Worm (Caenorhabditis elegans) whole organism, young adult: ENCODE data around the gene C27D8.2.

Source experiments
- B0336.3 ChIP-seq: fragments of 200-800 bp; sonication (Bioruptor generic); IDR thresholded peaks from 2 replicates; pipeline ENCODE4 v1.3.6; 2022; ENCODE audit warnings: missing genetic modification characterization, missing compliant biosample characterization
- D2030.7 ChIP-seq: fragments of 200-800 bp; sonication (Bioruptor generic); IDR thresholded peaks from 2 replicates; pipeline ENCODE4 v1.3.6; 2022; ENCODE audit warnings: missing genetic modification reagents, missing genetic modification characterization, missing compliant biosample characterization
- F52B5.7 ChIP-seq: sonication (generic microtip); optimal IDR thresholded peaks from 2 replicates; lab custom pipeline; 2016; ENCODE audit warnings: mild to moderate bottlenecking, missing genetic modification characterization, missing compliant biosample characterization
- F55B11.4 ChIP-seq: sonication (generic microtip); optimal IDR thresholded peaks from 2 replicates; lab custom pipeline; 2016; ENCODE audit warnings: missing compliant biosample characterization, missing genetic modification characterization, borderline replicate concordance; ENCODE audit not compliant: insufficient read depth
- K11D2.4 ChIP-seq: fragments of 200-800 bp; sonication (Bioruptor generic); IDR thresholded peaks from 2 replicates; pipeline ENCODE4 v1.3.6; 2022; ENCODE audit warnings: missing genetic modification reagents, missing genetic modification characterization, missing compliant biosample characterization
- T07F8.4 ChIP-seq: sonication (generic microtip); optimal IDR thresholded peaks from 2 replicates; lab custom pipeline; 2016; ENCODE audit warnings: mild to moderate bottlenecking, missing genetic modification characterization, moderate library complexity, missing compliant biosample characterization
- ama-1 ChIP-seq, 3 experiments: fragments of 150-350 bp in 1 of 3; sonication (generic microtip) in 2 of 3; optimal IDR thresholded peaks; 2 replicates each; lab custom pipeline; 2014 to 2018; ENCODE audit warnings: missing biosample characterization in 2 of 3, missing genetic modification characterization in 2 of 3, missing genetic modification reagents in 2 of 3
- attf-3 ChIP-seq: fragments of 200-800 bp; sonication (Bioruptor generic); conservative IDR thresholded peaks from 2 replicates; pipeline ENCODE4 v1.3.6; 2022; ENCODE audit warnings: missing genetic modification reagents, missing genetic modification characterization, missing compliant biosample characterization
- ceh-40 ChIP-seq: fragments of 200-800 bp; sonication (Bioruptor generic); IDR thresholded peaks from 2 replicates; pipeline ENCODE4 v1.3.6; 2022; ENCODE audit warnings: missing genetic modification characterization, missing compliant biosample characterization
- dox-1 ChIP-seq: fragments of 200-800 bp; sonication (Bioruptor generic); IDR thresholded peaks from 2 replicates; pipeline ENCODE4 v1.3.6; 2022; ENCODE audit warnings: missing genetic modification reagents, missing genetic modification characterization, missing compliant biosample characterization
- dpff-1 ChIP-seq: sonication (generic microtip); optimal IDR thresholded peaks from 2 replicates; lab custom pipeline; 2017; ENCODE audit warnings: mild to moderate bottlenecking, missing genetic modification characterization, missing compliant biosample characterization
- dpl-1 ChIP-seq: fragments of 150-350 bp; optimal IDR thresholded peaks from 2 replicates; lab custom pipeline; 2014; ENCODE audit warnings: missing biosample characterization, missing genetic modification reagents, missing genetic modification characterization
- efl-1 ChIP-seq: fragments of 150-350 bp; optimal IDR thresholded peaks from 2 replicates; lab custom pipeline; 2014; ENCODE audit warnings: missing biosample characterization, missing genetic modification reagents, missing genetic modification characterization
- egl-18 ChIP-seq: fragments of 200-800 bp; sonication (Bioruptor generic); IDR thresholded peaks from 2 replicates; pipeline ENCODE4 v1.3.6; 2022; ENCODE audit warnings: missing genetic modification reagents, missing genetic modification characterization, missing compliant biosample characterization
- mcd-1 ChIP-seq: fragments of 200-800 bp; sonication (Bioruptor generic); IDR thresholded peaks from 2 replicates; pipeline ENCODE4 v1.3.6; 2022; ENCODE audit warnings: missing genetic modification reagents, missing genetic modification characterization, missing compliant biosample characterization
- nfyb-1 ChIP-seq: fragments of 200-800 bp; sonication (Bioruptor generic); IDR thresholded peaks from 2 replicates; pipeline ENCODE4 v1.3.6; 2022; ENCODE audit warnings: missing genetic modification reagents, missing genetic modification characterization, missing compliant biosample characterization
- nhr-90 ChIP-seq: sonication (generic microtip); optimal IDR thresholded peaks from 2 replicates; lab custom pipeline; 2016; ENCODE audit warnings: missing genotype, mild to moderate bottlenecking, missing genetic modification characterization, missing compliant biosample characterization
- rec-8 ChIP-seq, 2 experiments: sonication (generic microtip); optimal IDR thresholded peaks; 2 replicates each; lab custom pipeline; 2016; ENCODE audit warnings: mild to moderate bottlenecking in 2 of 2, missing genetic modification characterization in 2 of 2, missing genetic modification reagents in 2 of 2, missing genotype in 2 of 2, missing biosample characterization in 1 of 2, missing compliant biosample characterization in 1 of 2, moderate library complexity in 1 of 2
- sea-2 ChIP-seq: fragments of 200-800 bp; sonication (Bioruptor generic); IDR thresholded peaks from 2 replicates; pipeline ENCODE4 v1.3.6; 2022; ENCODE audit warnings: missing genetic modification characterization, missing compliant biosample characterization
- tbp1 ChIP-seq: fragments of 200-800 bp; sonication (Bioruptor generic); optimal IDR thresholded peaks from 2 replicates; lab custom pipeline; 2018; ENCODE audit warnings: mild to moderate bottlenecking, missing genetic modification characterization, missing compliant biosample characterization
- unc-62 ChIP-seq: fragments of 150-350 bp; optimal IDR thresholded peaks from 2 replicates; lab custom pipeline; 2014; ENCODE audit warnings: missing biosample characterization, missing genetic modification reagents, missing genetic modification characterization
- xnd-1 ChIP-seq: sonication (generic microtip); optimal IDR thresholded peaks from 2 replicates; lab custom pipeline; 2016; ENCODE audit warnings: missing genotype, missing genetic modification reagents, missing genetic modification characterization, missing compliant biosample characterization
- zfh-2 ChIP-seq: fragments of 200-800 bp; sonication (Bioruptor generic); conservative IDR thresholded peaks from 2 replicates; pipeline ENCODE4 v1.3.6; 2022; ENCODE audit warnings: missing genetic modification reagents, missing genetic modification characterization, missing compliant biosample characterization
- zim-3 ChIP-seq: sonication (generic microtip); optimal IDR thresholded peaks from 2 replicates; lab custom pipeline; 2017; ENCODE audit warnings: mild to moderate bottlenecking, missing genetic modification characterization, moderate library complexity, missing compliant biosample characterization
- ztf-22 ChIP-seq: fragments of 200-800 bp; sonication (Bioruptor generic); optimal IDR thresholded peaks from 2 replicates; lab custom pipeline; 2018; ENCODE audit warnings: mild to moderate bottlenecking, missing genetic modification characterization, moderate library complexity, missing compliant biosample characterization
- ztf-25 ChIP-seq: fragments of 200-800 bp; sonication (Bioruptor generic); IDR thresholded peaks from 2 replicates; pipeline ENCODE4 v1.3.6; 2022; ENCODE audit warnings: missing genetic modification reagents, missing genetic modification characterization, missing compliant biosample characterization

Gene C27D8.2

DNA sequence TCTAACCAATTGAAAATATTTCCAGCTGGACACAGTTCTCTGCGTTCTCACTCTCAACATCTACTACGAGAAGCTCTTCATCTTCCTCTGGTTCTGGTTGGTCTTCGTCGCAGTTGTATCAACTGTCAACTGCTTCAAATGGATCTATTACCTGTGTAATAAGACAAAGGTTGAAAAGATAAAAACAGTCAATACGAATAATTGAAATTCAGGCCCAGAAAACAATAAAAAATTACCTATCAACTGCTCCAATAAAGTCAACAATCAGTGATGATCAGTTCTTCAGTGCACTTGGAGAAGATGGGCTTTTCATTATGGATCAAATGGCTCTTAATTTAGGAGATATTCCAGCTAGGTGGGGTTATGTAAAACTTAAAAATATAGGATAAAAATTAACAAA is 37.7 kb downstream of the C27D8.2 start:
- TF ChIP-seq dpl-1 (GFP tag; lab: Kevin White, UChicago) (no peak), ztf-22 (no peak), tbp1 (no peak), zim-3 (tag; lab: Kevin White, UChicago) (no peak), nhr-90 (tag; lab: Kevin White, UChicago) (no peak), ceh-40 (GFP tag; lab: Robert Waterston, UW) (no peak), F55B11.4 (tag; lab: Kevin White, UChicago) (no peak)

DNA sequence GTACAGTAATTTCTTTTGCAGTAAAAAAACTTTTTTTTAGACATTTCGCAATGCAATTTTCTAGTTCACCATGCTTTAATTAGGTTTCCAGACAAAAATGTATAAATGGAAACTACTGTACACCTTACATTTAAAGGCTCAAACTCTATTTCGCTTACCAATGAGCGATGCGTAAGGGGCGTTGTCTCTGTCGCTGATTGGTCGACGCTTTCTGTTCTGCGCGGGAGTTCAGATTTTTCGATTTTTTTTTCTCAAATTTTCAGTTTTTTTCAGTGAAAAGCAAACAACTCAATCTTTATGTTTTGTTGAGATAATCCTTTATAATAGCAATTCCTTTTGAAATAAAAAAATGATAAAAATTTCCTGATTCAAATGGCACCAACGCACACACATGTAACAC is 43.2 kb downstream of the C27D8.2 start:
- TF ChIP-seq egl-18 (GFP tag; lab: Robert Waterston, UW) (no peak), nfyb-1 (peak; percentile 82), attf-3 (GFP tag; lab: Robert Waterston, UW) (no peak), ama-1 (optimal IDR thresholded peaks at IDR 0.05; lab: Kevin White, UChicago) (no peak), ama-1 (GFP tag; optimal IDR thresholded peaks at IDR 0.05; lab: Kevin White, UChicago) (peak in 1 of 2 experiments; percentile 38), D2030.7 (no peak), sea-2 (GFP tag; lab: Robert Waterston, UW) (no peak), B0336.3 (GFP tag; lab: Robert Waterston, UW) (no peak), F52B5.7 (tag; lab: Kevin White, UChicago) (no peak), rec-8 (tag; optimal IDR thresholded peaks at IDR 0.05; lab: Kevin White, UChicago) (no peak), ztf-25 (GFP tag; lab: Robert Waterston, UW) (no peak), efl-1 (GFP tag; lab: Kevin White, UChicago) (no peak), zim-3 (tag; lab: Kevin White, UChicago) (no peak), xnd-1 (tag; lab: Kevin White, UChicago) (no peak)
- TF ChIP-seq, all 124 proteins: peak for 2

DNA sequence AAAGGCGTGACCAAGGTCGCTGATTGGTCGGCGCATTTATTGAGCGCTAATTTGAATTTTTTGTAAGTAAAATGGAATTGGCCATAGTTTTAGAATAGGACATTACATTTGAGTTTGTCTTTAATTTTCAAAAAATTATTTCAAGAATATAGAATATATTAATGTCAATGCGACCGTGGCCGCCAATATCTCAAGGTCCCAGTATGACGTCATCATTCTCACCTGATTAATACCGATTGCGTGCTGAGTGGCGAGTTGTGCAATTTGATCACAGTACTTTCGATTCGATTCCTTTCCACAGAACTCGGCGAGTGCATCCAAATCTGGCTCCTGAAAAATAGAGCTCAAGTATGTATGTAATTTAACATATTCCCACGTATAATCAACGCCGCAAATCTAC is 44.6 kb downstream of the C27D8.2 start:
- no peak for TF ChIP-seq D2030.7

DNA sequence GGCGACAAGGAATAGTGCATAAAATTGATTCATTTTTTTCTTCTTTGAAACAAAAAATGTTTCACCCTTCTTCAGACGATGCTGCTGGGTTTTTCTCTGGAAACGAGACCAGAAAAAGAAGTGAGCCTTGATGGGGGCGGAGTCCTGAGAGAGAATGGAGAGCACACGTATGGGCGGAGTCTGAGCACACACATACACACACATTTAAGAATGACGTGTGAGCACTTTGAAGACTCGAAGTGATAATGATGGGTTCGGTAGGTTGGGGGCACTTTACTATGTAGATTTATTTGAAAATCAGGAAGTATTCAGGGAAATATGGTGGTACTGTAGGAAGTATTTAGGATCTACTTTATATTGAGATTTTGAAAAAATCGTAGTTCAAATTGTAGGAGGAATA is 46.5 kb downstream of the C27D8.2 start, which contains the start of gene flp-9:
Gene flp-9 (minus strand): TSS at position 101 of the 400 bp plus-strand sequence.
- no peak for TF ChIP-seq unc-62 (GFP tag; lab: Kevin White, UChicago)
- TF ChIP-seq K11D2.4 (GFP tag; lab: Robert Waterston, UW): no peak
- no peak for TF ChIP-seq dox-1
- TF ChIP-seq ama-1 (optimal IDR thresholded peaks at IDR 0.05; lab: Kevin White, UChicago): no peak
- TF ChIP-seq ama-1 (GFP tag; optimal IDR thresholded peaks at IDR 0.05; lab: Kevin White, UChicago): no peak
- TF ChIP-seq dpl-1 (GFP tag; lab: Kevin White, UChicago): no peak
- TF ChIP-seq T07F8.4: no peak
- no peak for TF ChIP-seq zfh-2
- TF ChIP-seq, all 124 proteins: peak for 0

DNA sequence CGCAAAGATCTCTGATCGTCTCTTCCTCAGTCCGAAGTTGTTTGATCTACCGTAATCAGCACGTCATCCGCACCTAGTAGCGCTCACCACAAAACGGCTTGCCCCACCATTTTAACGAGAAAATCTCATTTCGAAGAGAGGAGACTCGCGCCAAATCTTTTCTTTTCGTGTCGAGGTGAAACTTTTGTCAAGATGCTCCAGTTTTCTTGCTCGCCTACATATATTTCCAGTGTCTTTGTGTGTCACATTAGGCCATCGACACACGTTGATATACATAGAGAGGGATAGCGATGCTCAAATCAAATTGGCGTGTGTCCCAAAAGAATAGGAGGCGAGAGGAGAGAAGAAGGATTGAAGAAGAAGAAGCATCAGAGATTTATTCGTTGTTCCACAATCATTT is 51.8 kb downstream of the C27D8.2 start:
- no peak for TF ChIP-seq mcd-1 (GFP tag; lab: Robert Waterston, UW)
- TF ChIP-seq dpff-1 (tag; lab: Kevin White, UChicago): no peak
